Worm (Caenorhabditis elegans): ENCODE results near the gene Y73B6BL.14.

The Y73B6BL.14 gene

ce11 chrIV:6329339-6329738 is 13.4 kb downstream of the Y73B6BL.14 start, which contains the start of gene seu-1:
seu-1 (plus strand) TSS chrIV:6329639.
- TF ChIP-seq egl-18 (GFP tag; IDR thresholded peaks at IDR 0.05) (no peak), tlf-1 (GFP tag; optimal IDR thresholded peaks at IDR 0.05) (no peak)

- TF ChIP-seq T26A5.8 (tag; optimal IDR thresholded peaks at IDR 0.05) (no peak), F23B12.7 (tag; optimal IDR thresholded peaks at IDR 0.05; ENCODE audit: insufficient read depth) (no peak), C06A6.2 (GFP tag; conservative IDR thresholded peaks at IDR 0.05) (no peak), pbrm-1 (GFP tag; IDR thresholded peaks at IDR 0.05) (no peak), F37B4.10 (GFP tag; IDR thresholded peaks at IDR 0.05) (no peak), ccch-3 (GFP tag; optimal IDR thresholded peaks at IDR 0.05) (no peak), lin-26 (GFP tag; IDR thresholded peaks at IDR 0.05) (no peak), F55B11.4 (tag; optimal IDR thresholded peaks at IDR 0.05; ENCODE audit: borderline replicate concordance, insufficient read depth) (no peak), Y67H2A.10 (GFP tag; conservative IDR thresholded peaks at IDR 0.05) (no peak), F10E7.11 (tag; optimal IDR thresholded peaks at IDR 0.05) (no peak)
Observed at ce11 chrIV:6328198-6328597, 14.6 kb downstream of the Y73B6BL.14 start.

- TF ChIP-seq aptf-3 (GFP tag; IDR thresholded peaks at IDR 0.05): no peak
- 0 out of 2 replicates have a peak, but pooled peaks have one; percentile 42 for TF ChIP-seq mcd-1 (GFP tag; IDR thresholded peaks at IDR 0.05)
- TF ChIP-seq tbx-9 (tag; optimal IDR thresholded peaks at IDR 0.05; ENCODE audit: borderline replicate concordance): no peak
- no peak for TF ChIP-seq tlf-1 (GFP tag; optimal IDR thresholded peaks at IDR 0.05)
- TF ChIP-seq nhr-27 (tag; optimal IDR thresholded peaks at IDR 0.05): no peak
- no peak for TF ChIP-seq aptf-2 (GFP tag; conservative IDR thresholded peaks at IDR 0.05)
- peak in 1 of 3 experiments; percentile 12 for TF ChIP-seq lin-35 (GFP tag; optimal IDR thresholded peaks at IDR 0.05)
- no peak for TF ChIP-seq zfh-2 (GFP tag; conservative IDR thresholded peaks at IDR 0.05)
- TF ChIP-seq F52B5.7 (tag; optimal IDR thresholded peaks at IDR 0.05): no peak
- no peak for TF ChIP-seq T26A5.8 (tag; optimal IDR thresholded peaks at IDR 0.05)
- no peak for TF ChIP-seq rpc-1 (optimal IDR thresholded peaks at IDR 0.05)
- no peak for TF ChIP-seq rpc-1 (tag; optimal IDR thresholded peaks at IDR 0.05)
- TF ChIP-seq chd-7 (tag; optimal IDR thresholded peaks at IDR 0.05): no peak
- no peak for TF ChIP-seq pha-4 (tag; optimal IDR thresholded peaks at IDR 0.05)
- TF ChIP-seq nfya-2 (GFP tag; IDR thresholded peaks at IDR 0.05): no peak
- no peak for TF ChIP-seq ceh-27 (GFP tag; optimal IDR thresholded peaks at IDR 0.05)
- TF ChIP-seq lsl-1 (GFP tag; optimal IDR thresholded peaks at IDR 0.05): no peak
- no peak for TF ChIP-seq Y95B8A.8 (GFP tag; IDR thresholded peaks at IDR 0.05)
- no peak for TF ChIP-seq unc-130 (GFP tag; optimal IDR thresholded peaks at IDR 0.05)
- TF ChIP-seq xnd-1 (tag; optimal IDR thresholded peaks at IDR 0.05): no peak
- peak; percentile 4 for TF ChIP-seq attf-5 (GFP tag; optimal IDR thresholded peaks at IDR 0.05)
- TF ChIP-seq mel-28 (tag; optimal IDR thresholded peaks at IDR 0.05; ENCODE audit: borderline replicate concordance): no peak
- TF ChIP-seq mes-4 (tag; optimal IDR thresholded peaks at IDR 0.05): no peak
- no peak for TF ChIP-seq C06A6.2 (GFP tag; conservative IDR thresholded peaks at IDR 0.05)
- TF ChIP-seq zim-3 (tag; optimal IDR thresholded peaks at IDR 0.05): no peak
- TF ChIP-seq somi-1 (GFP tag; optimal IDR thresholded peaks at IDR 0.05): no peak
- no peak for TF ChIP-seq ccch-3 (GFP tag; optimal IDR thresholded peaks at IDR 0.05)
- TF ChIP-seq hmg-1.2 (GFP tag; IDR thresholded peaks at IDR 0.05): peak; percentile 27; the same call in 1 of the 2 replicates
- no peak for TF ChIP-seq nhr-90 (tag; optimal IDR thresholded peaks at IDR 0.05)
- no peak for TF ChIP-seq snpc-3.4 (tag; optimal IDR thresholded peaks at IDR 0.05)
- TF ChIP-seq F49E8.2 (tag; optimal IDR thresholded peaks at IDR 0.05; ENCODE audit: insufficient read depth): no peak
- TF ChIP-seq rec-8 (tag; optimal IDR thresholded peaks at IDR 0.05): no peak
- TF ChIP-seq gei-17 (GFP tag; optimal IDR thresholded peaks at IDR 0.05): no peak
- TF ChIP-seq nhr-80 (tag; optimal IDR thresholded peaks at IDR 0.05): peak; percentile 63
- TF ChIP-seq F33H1.4 (GFP tag; IDR thresholded peaks at IDR 0.05): no peak
- no peak for TF ChIP-seq K11D2.4 (GFP tag; IDR thresholded peaks at IDR 0.05)
Observed at ce11 chrIV:6327363-6328015, 15.3 kb downstream of the Y73B6BL.14 start.
